Worm (Caenorhabditis elegans) whole organism, L1 larva: ENCODE measurements around the gene F07F6.4.

Experiments used
- C34B4.2 ChIP-seq: sonication (generic microtip); optimal IDR thresholded peaks from 2 replicates; lab custom pipeline; 2017; ENCODE audit warnings: mild to moderate bottlenecking, missing genetic modification characterization, missing compliant biosample characterization
- Y116A8C.19 ChIP-seq: sonication (generic microtip); optimal IDR thresholded peaks from 2 replicates; lab custom pipeline; 2016; ENCODE audit warnings: missing compliant biosample characterization, missing genetic modification characterization, borderline replicate concordance
- ama-1 ChIP-seq: fragments of 150-350 bp; optimal IDR thresholded peaks from 2 replicates; lab custom pipeline; 2014
- blmp-1 ChIP-seq: fragments of 150-350 bp; optimal IDR thresholded peaks from 2 replicates; lab custom pipeline; 2014; ENCODE audit warnings: missing biosample characterization, missing genetic modification characterization
- ceh-63 ChIP-seq: fragments of 200-800 bp; sonication (Bioruptor generic); optimal IDR thresholded peaks from 2 replicates; lab custom pipeline; 2018; ENCODE audit warnings: mild to moderate bottlenecking, missing genetic modification characterization, missing compliant biosample characterization
- ceh-8 ChIP-seq: fragments of 200-800 bp; sonication (Bioruptor generic); optimal IDR thresholded peaks from 2 replicates; lab custom pipeline; 2018; ENCODE audit warnings: mild to moderate bottlenecking, missing genetic modification characterization, moderate library complexity, missing compliant biosample characterization
- ceh-82 ChIP-seq, 3 experiments: fragments of 150-350 bp in 1 of 3; sonication (generic microtip) in 2 of 3; optimal IDR thresholded peaks; 2 replicates each; lab custom pipeline; 2014 to 2017; ENCODE audit warnings: missing biosample characterization in 3 of 3, missing genetic modification characterization in 3 of 3
- ceh-90 ChIP-seq: sonication (generic microtip); optimal IDR thresholded peaks from 2 replicates; lab custom pipeline; 2016; ENCODE audit warnings: missing genetic modification characterization, missing compliant biosample characterization
- dpl-1 ChIP-seq, 3 experiments: fragments of 150-350 bp in 2 of 3; sonication (generic microtip) in 1 of 3; optimal IDR thresholded peaks; 2 replicates each; lab custom pipeline; 2014 to 2017; ENCODE audit warnings: missing biosample characterization in 3 of 3, missing genetic modification characterization in 3 of 3, missing genetic modification reagents in 3 of 3
- dsc-1 ChIP-seq: sonication (generic microtip); optimal IDR thresholded peaks from 2 replicates; lab custom pipeline; 2016; ENCODE audit warnings: mild to moderate bottlenecking, missing genetic modification characterization, missing compliant biosample characterization
- efl-1 ChIP-seq, 4 experiments: fragments of 150-350 bp; optimal IDR thresholded peaks in 3 of 4; peaks in 1 of 4; 1 replicate in 1 of 4; 2 replicates in 3 of 4; lab custom pipeline; 2014; ENCODE audit warnings: missing biosample characterization in 2 of 4, missing genetic modification characterization in 2 of 4, missing genetic modification reagents in 2 of 4
- efl-3 ChIP-seq: fragments of 200-800 bp; sonication (Bioruptor generic); optimal IDR thresholded peaks from 2 replicates; lab custom pipeline; 2018; ENCODE audit warnings: mild to moderate bottlenecking, missing genetic modification characterization, missing compliant biosample characterization
- egl-27 ChIP-seq, 2 experiments: fragments of 150-350 bp in 1 of 2; sonication (generic microtip); optimal IDR thresholded peaks; 3 replicates each; lab custom pipeline; 2017 to 2018; ENCODE audit warnings: missing biosample characterization in 2 of 2, missing genetic modification characterization in 2 of 2, missing genetic modification reagents in 2 of 2
- elt-3 ChIP-seq, 6 experiments: fragments of 150-350 bp in 1 of 6; sonication (generic microtip); optimal IDR thresholded peaks; 2 replicates each; lab custom pipeline; 2017 to 2018; ENCODE audit warnings: missing biosample characterization in 6 of 6, missing genetic modification characterization in 6 of 6, inconsistent platforms in 1 of 6
- fkh-10 ChIP-seq: sonication (generic microtip); optimal IDR thresholded peaks from 2 replicates; lab custom pipeline; 2017; ENCODE audit warnings: missing biosample characterization, missing genetic modification reagents, missing genetic modification characterization
- fkh-8 ChIP-seq: sonication (generic microtip); optimal IDR thresholded peaks from 2 replicates; lab custom pipeline; 2016; ENCODE audit warnings: mild to moderate bottlenecking, missing genetic modification characterization, missing compliant biosample characterization
- irx-1 ChIP-seq: sonication (generic microtip); optimal IDR thresholded peaks from 2 replicates; lab custom pipeline; 2016; ENCODE audit warnings: missing genetic modification characterization, missing compliant biosample characterization
- isw-1 ChIP-seq: fragments of 200-800 bp; sonication (Bioruptor generic); IDR thresholded peaks from 2 replicates; pipeline ENCODE4 v1.3.6; 2022; ENCODE audit warnings: missing genetic modification characterization, missing compliant biosample characterization
- jun-1 ChIP-seq: fragments of 150-350 bp; optimal IDR thresholded peaks from 2 replicates; lab custom pipeline; 2014; ENCODE audit warnings: missing biosample characterization, missing genetic modification reagents, missing genetic modification characterization
- lin-14 ChIP-seq: fragments of 200-800 bp; sonication (Bioruptor generic); optimal IDR thresholded peaks from 2 replicates; lab custom pipeline; 2018; ENCODE audit warnings: mild to moderate bottlenecking, missing genetic modification characterization, moderate library complexity, missing compliant biosample characterization
- lin-39 ChIP-seq: fragments of 150-350 bp; optimal IDR thresholded peaks from 2 replicates; lab custom pipeline; 2014; ENCODE audit warnings: missing biosample characterization, missing genetic modification reagents, missing genetic modification characterization
- lsy-2 ChIP-seq, 2 experiments: fragments of 150-350 bp; optimal IDR thresholded peaks; 2 replicates each; lab custom pipeline; 2014; ENCODE audit warnings: missing biosample characterization in 2 of 2, missing genetic modification characterization in 2 of 2
- mdl-1 ChIP-seq, 2 experiments: fragments of 150-350 bp; optimal IDR thresholded peaks; 2 replicates each; lab custom pipeline; 2014 to 2017; ENCODE audit warnings: missing biosample characterization in 2 of 2, missing genetic modification characterization in 2 of 2, inconsistent platforms in 1 of 2
- mep-1 ChIP-seq: fragments of 150-350 bp; optimal IDR thresholded peaks from 2 replicates; lab custom pipeline; 2014; ENCODE audit warnings: missing biosample characterization, missing genetic modification characterization
- nhr-11 ChIP-seq: fragments of 150-350 bp; optimal IDR thresholded peaks from 2 replicates; lab custom pipeline; 2014; ENCODE audit warnings: missing biosample characterization, missing genetic modification characterization
- nhr-20 ChIP-seq: sonication (generic microtip); optimal IDR thresholded peaks from 2 replicates; lab custom pipeline; 2016; ENCODE audit warnings: mild to moderate bottlenecking, missing genetic modification characterization, missing compliant biosample characterization
- nhr-71 ChIP-seq: sonication (generic microtip); optimal IDR thresholded peaks from 2 replicates; lab custom pipeline; 2016; ENCODE audit warnings: mild to moderate bottlenecking, missing genetic modification characterization, moderate library complexity, missing compliant biosample characterization
- nhr-76 ChIP-seq: sonication (generic microtip); optimal IDR thresholded peaks from 2 replicates; lab custom pipeline; 2017; ENCODE audit warnings: missing biosample characterization, missing genetic modification characterization
- nhr-77 ChIP-seq: fragments of 150-350 bp; optimal IDR thresholded peaks from 2 replicates; lab custom pipeline; 2014; ENCODE audit warnings: missing biosample characterization, missing genetic modification characterization
- nhr-84 ChIP-seq: sonication (generic microtip); optimal IDR thresholded peaks from 2 replicates; lab custom pipeline; 2017; ENCODE audit warnings: missing biosample characterization, missing genetic modification characterization
- nhr-85 ChIP-seq: sonication (generic microtip); peaks from one replicate; lab custom pipeline; 2016; ENCODE audit warnings: missing genetic modification characterization, inconsistent platforms, missing compliant biosample characterization
- pag-3 ChIP-seq: sonication (generic microtip); optimal IDR thresholded peaks from 2 replicates; lab custom pipeline; 2017; ENCODE audit warnings: missing genetic modification characterization, mild to moderate bottlenecking, missing compliant biosample characterization, antibody characterized with exemption, borderline replicate concordance; ENCODE audit not compliant: insufficient read depth
- pax-3 ChIP-seq: fragments of 200-800 bp; sonication (Bioruptor generic); optimal IDR thresholded peaks from 2 replicates; lab custom pipeline; 2018; ENCODE audit warnings: mild to moderate bottlenecking, missing genetic modification characterization, moderate library complexity, missing compliant biosample characterization
- pqm-1 ChIP-seq: sonication (generic microtip); optimal IDR thresholded peaks from 3 replicates; lab custom pipeline; 2017; ENCODE audit warnings: missing biosample characterization, missing genetic modification characterization
- rnt-1 ChIP-seq: sonication (generic microtip); optimal IDR thresholded peaks from 2 replicates; lab custom pipeline; 2016; ENCODE audit warnings: mild to moderate bottlenecking, missing genetic modification characterization, moderate library complexity, missing compliant biosample characterization
- skn-1 ChIP-seq: fragments of 150-350 bp; optimal IDR thresholded peaks from 2 replicates; lab custom pipeline; 2014; ENCODE audit warnings: missing biosample characterization, missing genetic modification characterization
- snpc-4 ChIP-seq: fragments of 150-350 bp; optimal IDR thresholded peaks from 2 replicates; lab custom pipeline; 2014; ENCODE audit warnings: missing biosample characterization, missing genetic modification characterization
- snu-23 ChIP-seq: sonication (generic microtip); optimal IDR thresholded peaks from 2 replicates; lab custom pipeline; 2016; ENCODE audit warnings: missing genetic modification characterization, missing compliant biosample characterization
- sptf-1 ChIP-seq: fragments of 150-350 bp; optimal IDR thresholded peaks from 2 replicates; lab custom pipeline; 2014; ENCODE audit warnings: missing biosample characterization, missing genetic modification characterization
- unc-130 ChIP-seq: fragments of 150-350 bp; optimal IDR thresholded peaks from 2 replicates; lab custom pipeline; 2017; ENCODE audit warnings: missing biosample characterization, missing genetic modification characterization, inconsistent platforms
- unc-62 ChIP-seq: fragments of 150-350 bp; optimal IDR thresholded peaks from 2 replicates; lab custom pipeline; 2014; ENCODE audit warnings: missing biosample characterization, missing genetic modification reagents, missing genetic modification characterization
- unc-86 ChIP-seq: sonication (generic microtip); optimal IDR thresholded peaks from 2 replicates; lab custom pipeline; 2016; ENCODE audit warnings: missing genetic modification characterization, missing compliant biosample characterization
- vab-15 ChIP-seq: sonication (generic microtip); optimal IDR thresholded peaks from 2 replicates; lab custom pipeline; 2017; ENCODE audit warnings: missing genotype, mild to moderate bottlenecking, missing genetic modification characterization, missing compliant biosample characterization
- xbp-1 ChIP-seq: sonication (generic microtip); optimal IDR thresholded peaks from 2 replicates; lab custom pipeline; 2016; ENCODE audit warnings: missing genetic modification characterization, missing compliant biosample characterization
- zag-1 ChIP-seq: fragments of 150-350 bp; optimal IDR thresholded peaks from 2 replicates; lab custom pipeline; 2014; ENCODE audit warnings: missing biosample characterization, missing genetic modification characterization
- zip-4 ChIP-seq: fragments of 200-800 bp; sonication (Bioruptor generic); optimal IDR thresholded peaks from 2 replicates; lab custom pipeline; 2018; ENCODE audit warnings: mild to moderate bottlenecking, missing genetic modification characterization, moderate library complexity, missing compliant biosample characterization
- ztf-11 ChIP-seq, 2 experiments: sonication (generic microtip); optimal IDR thresholded peaks; 2 replicates each; lab custom pipeline; 2016 to 2017; ENCODE audit warnings: missing genetic modification characterization in 2 of 2, missing biosample characterization in 1 of 2, missing compliant biosample characterization in 1 of 2

The F07F6.4 gene

ce11 chrII:5465729-5466408, 36.5 kb upstream of the F07F6.4 start, which contains the start of gene clr-1:
TSS of gene clr-1 (plus strand) at chrII:5466358.
- TF ChIP-seq efl-1 (optimal IDR thresholded peaks at IDR 0.05; lab: Kevin White, UChicago) (no peak), efl-1 (GFP tag; optimal IDR thresholded peaks at IDR 0.05 in 1 of 2; lab: Kevin White, UChicago) (peak in 1 of 2 experiments; percentile 34), mdl-1 (tag; optimal IDR thresholded peaks at IDR 0.05; lab: Kevin White, UChicago) (no peak), lin-14 (GFP tag; lab: Kevin White, UChicago) (peak; percentile 20), nhr-85 (tag; lab: Kevin White, UChicago) (peak; percentile 8), rnt-1 (tag; lab: Kevin White, UChicago) (peak; percentile 39)

DNA sequence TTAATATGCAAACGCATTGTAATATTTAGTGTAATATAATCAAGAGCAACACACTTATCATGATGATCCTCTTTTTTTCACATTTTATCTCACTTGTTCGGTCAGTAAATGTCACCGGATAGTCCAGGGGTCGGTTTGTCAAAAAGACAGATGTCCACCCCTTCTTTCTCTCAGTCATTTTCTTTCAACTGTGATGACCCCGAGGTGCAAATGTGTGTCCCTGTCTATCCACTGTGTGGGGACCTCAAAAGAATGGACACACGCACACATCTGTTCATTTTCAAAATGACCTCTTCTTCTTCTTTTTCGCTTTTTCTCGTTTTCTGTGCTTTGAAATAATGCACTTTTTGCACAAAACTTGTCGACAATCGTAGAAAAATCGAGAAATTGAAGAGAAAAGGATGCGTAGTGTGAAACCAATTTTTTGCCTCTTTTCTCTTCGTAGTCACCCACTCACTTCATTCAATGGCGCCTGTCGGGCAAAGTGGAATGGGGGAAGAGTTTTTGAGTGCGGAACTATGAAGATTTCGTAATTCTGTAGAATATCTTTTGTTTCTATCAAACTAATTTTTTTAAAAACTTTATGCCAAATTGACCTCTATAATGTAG, 34.4 kb upstream of the F07F6.4 start:
- no peak for TF ChIP-seq nhr-76
- TF ChIP-seq rnt-1 (tag; lab: Kevin White, UChicago), result peak; percentile 6
- TF ChIP-seq jun-1, result no peak
- TF ChIP-seq nhr-71 (tag; lab: Kevin White, UChicago), result peak; percentile 7
- peak; percentile 4 to 9 for TF ChIP-seq lsy-2 (tag; optimal IDR thresholded peaks at IDR 0.05; lab: Kevin White, UChicago)
- TF ChIP-seq elt-3 (tag; optimal IDR thresholded peaks at IDR 0.05; lab: Kevin White, UChicago), result no peak
- no peak for TF ChIP-seq dpl-1 (GFP tag; optimal IDR thresholded peaks at IDR 0.05; lab: Kevin White, UChicago)
- no peak for TF ChIP-seq Y116A8C.19
- no peak for TF ChIP-seq skn-1 (tag; lab: Kevin White, UChicago)
- TF ChIP-seq snu-23 (GFP tag; lab: Kevin White, UChicago), result no peak
- TF ChIP-seq zag-1, result no peak
- no peak for TF ChIP-seq egl-27 (tag; optimal IDR thresholded peaks at IDR 0.05; lab: Kevin White, UChicago)
- peak; percentile 24 for TF ChIP-seq dsc-1 (tag; lab: Kevin White, UChicago)
- TF ChIP-seq nhr-84 (tag; lab: Kevin White, UChicago), result no peak
- no peak for TF ChIP-seq pag-3 (tag; lab: Kevin White, UChicago)
- TF ChIP-seq pqm-1 (tag; lab: Kevin White, UChicago), result no peak
- TF ChIP-seq fkh-8, result no peak
- no peak for TF ChIP-seq mep-1 (tag; lab: Kevin White, UChicago)
- no peak for TF ChIP-seq sptf-1
- TF ChIP-seq lin-39 (tag; lab: Kevin White, UChicago), result no peak
- TF ChIP-seq ceh-82 (tag; optimal IDR thresholded peaks at IDR 0.05; lab: Kevin White, UChicago), result no peak
- no peak for TF ChIP-seq pax-3 (tag; lab: Kevin White, UChicago)
- TF ChIP-seq lin-14 (GFP tag; lab: Kevin White, UChicago), result peak; percentile 65
- TF ChIP-seq vab-15, result no peak
- TF ChIP-seq unc-130, result peak; percentile 26
- no peak for TF ChIP-seq nhr-77 (tag; lab: Kevin White, UChicago)
- no peak for TF ChIP-seq efl-3
- TF ChIP-seq ceh-90 (tag; lab: Kevin White, UChicago), result no peak
- peak in 1 of 2 experiments; percentile 4 for TF ChIP-seq efl-1 (optimal IDR thresholded peaks at IDR 0.05; lab: Kevin White, UChicago)
- peak in 1 of 2 experiments; percentile 86 for TF ChIP-seq efl-1 (GFP tag; optimal IDR thresholded peaks at IDR 0.05 in 1 of 2; lab: Kevin White, UChicago)
- no peak for TF ChIP-seq zip-4 (GFP tag; lab: Kevin White, UChicago)
- no peak for TF ChIP-seq xbp-1 (tag; lab: Kevin White, UChicago)
- TF ChIP-seq snpc-4 (tag; lab: Kevin White, UChicago), result no peak
- peak; percentile 23 for TF ChIP-seq fkh-10
- TF ChIP-seq C34B4.2, result no peak
- no peak for TF ChIP-seq irx-1 (tag; lab: Kevin White, UChicago)
- TF ChIP-seq unc-86, result no peak
- no peak for TF ChIP-seq unc-62
- TF ChIP-seq nhr-85 (tag; lab: Kevin White, UChicago), result no peak
- TF ChIP-seq ama-1 (lab: Kevin White, UChicago), result no peak
- no peak for TF ChIP-seq ceh-8 (GFP tag; lab: Kevin White, UChicago)
- no peak for TF ChIP-seq nhr-20 (tag; lab: Kevin White, UChicago)
- TF ChIP-seq isw-1 (GFP tag; lab: Robert Waterston, UW), result no peak
- no peak for TF ChIP-seq ceh-63
- TF ChIP-seq blmp-1 (tag; lab: Kevin White, UChicago), result peak; percentile 70
- no peak for TF ChIP-seq ztf-11 (tag; optimal IDR thresholded peaks at IDR 0.05; lab: Kevin White, UChicago)
- no peak for TF ChIP-seq nhr-11
